Fruit fly (Drosophila melanogaster): Measurements from ENCODE around the gene bru2.

bru2 gene

DNA sequence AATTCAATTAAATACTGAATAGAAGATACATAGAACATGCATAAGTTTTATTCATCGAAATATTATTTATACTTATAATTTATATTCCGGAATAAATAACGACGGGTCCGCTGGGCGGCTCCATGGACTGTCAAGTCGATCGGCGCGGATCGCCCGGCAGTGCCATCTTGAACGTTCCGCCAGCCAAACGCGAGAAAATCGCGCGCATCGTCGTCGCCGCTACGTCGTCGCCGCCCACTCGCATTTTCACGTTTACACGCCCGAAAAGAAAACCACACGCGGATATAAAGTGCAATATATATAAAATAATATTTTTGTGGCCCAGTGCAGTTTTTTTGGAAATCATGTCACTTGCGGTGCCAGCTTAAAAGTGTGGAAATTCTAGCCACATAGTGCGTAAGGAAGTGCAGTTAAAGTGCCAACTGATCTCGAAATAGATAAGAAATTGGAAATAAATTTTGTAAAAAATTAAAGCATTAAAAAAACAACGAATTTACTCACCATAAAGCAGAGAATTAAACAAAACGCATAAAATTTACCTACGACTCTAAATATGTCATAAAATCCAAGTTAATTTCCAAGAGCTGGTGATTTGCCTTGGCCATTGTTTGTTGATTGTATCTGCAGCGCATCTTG, at the start of gene bru2, which contains the start of gene CG43813:
TSS of gene bru2 (plus strand) at position 586 of the 636 bp plus-strand sequence.
TSS of gene CG43813 (minus strand) at position 633 of the 636 bp plus-strand sequence.
- no peak for TF ChIP-seq CG17801 (GFP tag; optimal IDR thresholded peaks at IDR 0.05; ENCODE audit: partially characterized antibody)

DNA sequence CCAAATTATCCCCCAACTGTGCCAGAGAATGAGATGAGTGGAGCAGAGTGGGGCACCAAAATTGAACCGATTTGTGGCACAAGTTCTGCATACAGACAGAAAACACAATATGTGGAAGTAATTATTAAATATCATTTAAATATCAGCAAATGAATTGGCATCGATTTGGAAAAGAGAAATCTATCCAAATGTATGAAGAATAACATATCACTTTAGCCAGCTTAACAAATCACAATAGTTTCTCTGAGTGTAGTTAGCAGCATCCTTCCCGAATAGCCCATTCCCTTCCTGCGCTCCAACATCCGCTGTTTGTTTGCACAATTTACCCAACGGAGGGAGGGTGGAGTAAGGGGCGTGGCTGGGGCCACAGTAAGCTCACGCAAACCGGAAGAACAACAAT, 29.2 kb upstream of the bru2 start:
- no peak for TF ChIP-seq CG17801 (GFP tag; optimal IDR thresholded peaks at IDR 0.05; ENCODE audit: partially characterized antibody)

DNA sequence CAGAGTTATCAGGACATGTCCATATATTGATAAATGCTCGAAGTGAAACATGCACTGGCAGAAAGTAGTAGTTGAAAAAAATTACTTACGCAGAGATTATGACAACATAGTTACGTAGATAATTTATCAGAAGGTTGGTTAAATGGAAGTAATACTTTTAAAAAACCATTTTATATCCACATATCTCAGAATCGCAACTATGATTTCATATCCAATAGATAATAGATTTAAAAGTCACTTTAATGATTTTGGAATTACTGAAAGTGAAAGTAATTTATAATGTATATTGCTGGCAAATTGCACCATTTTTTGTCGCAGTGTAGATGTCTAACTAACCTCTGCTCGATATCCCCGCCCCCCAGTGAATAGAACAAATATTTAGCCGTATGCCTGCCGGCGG, 6.9 kb upstream of the bru2 start:
- no peak for TF ChIP-seq CG17801 (GFP tag; optimal IDR thresholded peaks at IDR 0.05; ENCODE audit: partially characterized antibody)

- no peak for TF ChIP-seq CG17801 (GFP tag; optimal IDR thresholded peaks at IDR 0.05; ENCODE audit: partially characterized antibody)
These were observed 5.5 kb upstream of the bru2 start, which contains the start of gene CG31862 for dm6 chr2L:12338548-12338947. Gene CG31862 (plus strand): TSS chr2L:12338848.

- no peak for TF ChIP-seq CG17801 (GFP tag; optimal IDR thresholded peaks at IDR 0.05; ENCODE audit: partially characterized antibody)
These were observed 2.3 kb upstream of the bru2 start for dm6 chr2L:12341705-12342104.

- TF ChIP-seq CG17801 (GFP tag; optimal IDR thresholded peaks at IDR 0.05; ENCODE audit: partially characterized antibody), result no peak
These were observed 2.3 kb downstream of the bru2 start for dm6 chr2L:12346163-12346892.

DNA sequence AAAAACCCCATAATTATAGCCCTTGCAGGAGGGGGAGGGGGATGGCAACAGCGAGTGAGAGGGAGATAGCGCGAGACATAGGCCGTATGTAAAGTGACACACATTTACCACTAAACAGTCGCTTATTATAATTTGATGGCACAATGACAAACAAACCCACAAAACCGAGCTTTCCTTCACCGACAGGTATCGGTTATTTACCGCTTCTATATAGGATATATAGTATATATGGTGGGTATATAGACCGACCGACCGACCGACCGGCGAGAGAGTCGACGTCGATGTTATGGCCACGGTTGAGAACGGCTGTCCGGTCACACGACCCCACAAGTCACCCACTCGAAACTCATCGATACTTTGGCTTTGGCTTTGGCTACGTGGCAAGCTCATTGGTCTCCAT, 3.0 kb downstream of the bru2 start:
- no peak for TF ChIP-seq CG17801 (GFP tag; optimal IDR thresholded peaks at IDR 0.05; ENCODE audit: partially characterized antibody)

- TF ChIP-seq CG17801 (GFP tag; optimal IDR thresholded peaks at IDR 0.05; ENCODE audit: partially characterized antibody), result no peak
These were observed 3.8 kb downstream of the bru2 start for dm6 chr2L:12347862-12348261.

- no peak for TF ChIP-seq CG17801 (GFP tag; optimal IDR thresholded peaks at IDR 0.05; ENCODE audit: partially characterized antibody)
These were observed 4.5 kb downstream of the bru2 start for dm6 chr2L:12348407-12349091.

- no peak for TF ChIP-seq CG17801 (GFP tag; optimal IDR thresholded peaks at IDR 0.05; ENCODE audit: partially characterized antibody)
These were observed 6.9 kb downstream of the bru2 start for dm6 chr2L:12350880-12351279.

DNA sequence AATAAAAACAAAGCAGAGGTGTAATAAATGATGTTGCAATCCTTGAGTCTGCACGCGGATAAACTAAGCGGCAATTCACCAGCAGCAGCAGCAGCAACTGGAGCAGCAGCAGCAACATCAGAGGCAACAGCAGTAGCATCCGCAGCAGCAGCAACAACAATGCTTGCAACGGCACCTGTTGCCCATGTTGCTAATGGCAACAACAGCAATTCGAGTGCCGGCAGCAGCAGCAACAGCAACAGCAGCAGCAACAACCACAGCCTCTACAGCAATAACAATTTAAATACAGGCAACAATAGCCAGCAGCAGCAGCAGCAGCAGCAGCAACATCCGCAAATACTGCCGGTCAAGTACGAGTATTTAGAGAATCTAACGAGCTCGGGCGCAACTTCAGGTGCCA, 8.0 kb downstream of the bru2 start:
- no peak for TF ChIP-seq CG17801 (GFP tag; optimal IDR thresholded peaks at IDR 0.05; ENCODE audit: partially characterized antibody)

- no peak for TF ChIP-seq CG17801 (GFP tag; optimal IDR thresholded peaks at IDR 0.05; ENCODE audit: partially characterized antibody)
These were observed 9.9 kb downstream of the bru2 start for dm6 chr2L:12353926-12354325.

- no peak for TF ChIP-seq CG17801 (GFP tag; optimal IDR thresholded peaks at IDR 0.05; ENCODE audit: partially characterized antibody)
These were observed 12.1 kb downstream of the bru2 start, which contains the start of gene CG17010 for dm6 chr2L:12356141-12356540. Gene CG17010 (plus strand): TSS chr2L:12356441.

DNA sequence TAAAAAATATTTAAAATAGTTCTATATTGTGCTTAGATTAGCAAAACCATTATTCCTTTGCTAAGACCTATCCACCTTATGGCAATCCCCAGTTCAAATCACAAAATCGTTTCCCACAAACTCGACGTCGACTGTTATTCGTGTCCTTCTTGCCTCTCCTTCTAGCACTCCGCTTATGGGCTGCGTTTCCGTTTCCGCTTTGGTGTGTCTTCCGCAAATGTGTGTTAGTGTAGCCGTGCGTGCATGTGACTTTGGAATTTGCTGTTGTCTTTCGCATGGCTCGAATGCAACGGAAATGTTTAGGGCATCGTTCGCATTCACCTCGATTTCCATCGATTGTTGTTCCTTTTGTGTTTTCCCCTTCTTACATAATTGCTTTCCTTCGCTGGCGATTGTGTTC, 19.2 kb downstream of the bru2 start:
- TF ChIP-seq CG17801 (GFP tag; optimal IDR thresholded peaks at IDR 0.05; ENCODE audit: partially characterized antibody), result no peak

dm6 chr2L:12364090-12364489, 20.1 kb downstream of the bru2 start:
- no peak for TF ChIP-seq CG17801 (GFP tag; optimal IDR thresholded peaks at IDR 0.05; ENCODE audit: partially characterized antibody)
